Fruit fly (Drosophila melanogaster): ENCODE data around the gene CG5953.

- TF ChIP-seq CTCF (optimal IDR thresholded peaks at IDR 0.05) = no peak
- TF ChIP-seq CG8478 (optimal IDR thresholded peaks at IDR 0.05) = no peak
These were observed 11.2 kb upstream of the CG5953 start for dm6 chr2L:16543894-16544293.

Measured in S2 (cell line).